Worm (Caenorhabditis elegans): Measurements from ENCODE around the gene ZK228.4.
A peak's percentile ranks its signal among the peaks of the same experiment; 100 is the strongest.

Gene ZK228.4

ce11 chrV:18462365-18462837 lies at the start of gene ZK228.4:
TSS of gene ZK228.4 (plus strand) at chrV:18462787.
- TF ChIP-seq fos-1 (tag; optimal IDR thresholded peaks at IDR 0.05) (no peak), php-3 (GFP tag; IDR thresholded peaks at IDR 0.05) (0 out of 2 replicates have a peak, but pooled peaks have one; percentile 23), nhr-28 (tag; optimal IDR thresholded peaks at IDR 0.05) (peak; percentile 54), unc-62 (GFP tag; optimal IDR thresholded peaks at IDR 0.05 in 1 of 2) (no peak), unc-62 (tag; optimal IDR thresholded peaks at IDR 0.05) (no peak), daf-16 (GFP tag; optimal IDR thresholded peaks at IDR 0.05) (no peak), daf-16 (tag; optimal IDR thresholded peaks at IDR 0.05) (peak; percentile 18), pqm-1 (tag; optimal IDR thresholded peaks at IDR 0.05) (peak; percentile 70), dve-1 (tag; optimal IDR thresholded peaks at IDR 0.05; ENCODE audit: insufficient read depth) (peak; percentile 3), tra-1 (GFP tag; IDR thresholded peaks at IDR 0.05) (no peak)

- TF ChIP-seq nhr-77 (tag; optimal IDR thresholded peaks at IDR 0.05) = no peak
- peak; percentile 9 for TF ChIP-seq nhr-28 (tag; optimal IDR thresholded peaks at IDR 0.05)
These were observed 49.7 kb upstream of the ZK228.4 start, which contains the start of gene ZK262.2 for ce11 chrV:18412887-18413286. TSS of gene ZK262.2 (minus strand) at chrV:18412987.

- no peak for TF ChIP-seq R02D3.7 (tag; optimal IDR thresholded peaks at IDR 0.05)
- TF ChIP-seq fos-1 (tag; optimal IDR thresholded peaks at IDR 0.05) = no peak
- no peak for TF ChIP-seq cey-2 (tag; optimal IDR thresholded peaks at IDR 0.05; ENCODE audit: borderline replicate concordance, insufficient read depth)
- no peak for TF ChIP-seq ceh-28 (tag; optimal IDR thresholded peaks at IDR 0.05)
- no peak for TF ChIP-seq Y48G9A.11 (GFP tag; IDR thresholded peaks at IDR 0.05)
- no peak for TF ChIP-seq pha-4 (GFP tag; IDR thresholded peaks at IDR 0.05)
- TF ChIP-seq pha-4 (tag; optimal IDR thresholded peaks at IDR 0.05) = no peak
- no peak for TF ChIP-seq T20F7.1 (GFP tag; optimal IDR thresholded peaks at IDR 0.05)
- no peak for TF ChIP-seq lin-29 (GFP tag; IDR thresholded peaks at IDR 0.05)
- TF ChIP-seq unc-62 (GFP tag; optimal IDR thresholded peaks at IDR 0.05 in 1 of 2) = no peak
- TF ChIP-seq unc-62 (tag; optimal IDR thresholded peaks at IDR 0.05) = no peak
- TF ChIP-seq ZK546.5 (tag; optimal IDR thresholded peaks at IDR 0.05) = no peak
- no peak for TF ChIP-seq daf-12 (tag; optimal IDR thresholded peaks at IDR 0.05)
- no peak for TF ChIP-seq ceh-44 (GFP tag; IDR thresholded peaks at IDR 0.05)
- no peak for TF ChIP-seq tag-97 (GFP tag; IDR thresholded peaks at IDR 0.05)
- TF ChIP-seq dpl-1 (GFP tag; optimal IDR thresholded peaks at IDR 0.05) = no peak
- TF ChIP-seq lsy-2 (tag; optimal IDR thresholded peaks at IDR 0.05) = no peak
- no peak for TF ChIP-seq set-16 (GFP tag; IDR thresholded peaks at IDR 0.05)
- no peak for TF ChIP-seq hmg-1.1 (GFP tag; IDR thresholded peaks at IDR 0.05)
- TF ChIP-seq zfp-3 (GFP tag; conservative IDR thresholded peaks at IDR 0.05) = no peak
These were observed 48.5 kb upstream of the ZK228.4 start, which contains the start of gene txt-8 for ce11 chrV:18414051-18414450. TSS of gene txt-8 (plus strand) at chrV:18414351.

ce11 chrV:18415878-18416277 lies 46.7 kb upstream of the ZK228.4 start:
- peak; percentile 93 for TF ChIP-seq set-16 (GFP tag; IDR thresholded peaks at IDR 0.05)

- TF ChIP-seq rbr-2 (tag; optimal IDR thresholded peaks at IDR 0.05) (no peak), saeg-2 (GFP tag; IDR thresholded peaks at IDR 0.05) (no peak), nhr-48 (tag; optimal IDR thresholded peaks at IDR 0.05) (no peak), ceh-44 (GFP tag; IDR thresholded peaks at IDR 0.05) (no peak), ztf-7 (tag; optimal IDR thresholded peaks at IDR 0.05) (no peak), daf-8 (GFP tag; IDR thresholded peaks at IDR 0.05) (no peak), mxl-2 (GFP tag; conservative IDR thresholded peaks at IDR 0.05) (no peak), set-16 (GFP tag; IDR thresholded peaks at IDR 0.05) (no peak), F26F4.8 (GFP tag; conservative IDR thresholded peaks at IDR 0.05) (no peak), zip-11 (GFP tag; IDR thresholded peaks at IDR 0.05) (no peak), nhr-76 (tag; optimal IDR thresholded peaks at IDR 0.05) (no peak)
These were observed 41.8 kb upstream of the ZK228.4 start, which contains the start of gene srj-26 for ce11 chrV:18420797-18421196. TSS of gene srj-26 (plus strand) at chrV:18421097.

Measured in whole organism, L4 larva.